Worm (Caenorhabditis elegans): ENCODE results near the gene gtf-2H1.

Gene gtf-2H1

ce11 chrIV:231673-232072 lies at the start of gene gtf-2H1:
TSS of gene gtf-2H1 (minus strand) at chrIV:231773.
- TF ChIP-seq unc-62 (GFP tag; optimal IDR thresholded peaks at IDR 0.05) (no peak), dox-1 (GFP tag; IDR thresholded peaks at IDR 0.05) (no peak), nhr-90 (tag; optimal IDR thresholded peaks at IDR 0.05) (no peak), snpc-1.3 (tag; optimal IDR thresholded peaks at IDR 0.05; ENCODE audit: insufficient read depth) (no peak), snpc-4 (GFP tag; optimal IDR thresholded peaks at IDR 0.05) (no peak), snpc-4 (tag; optimal IDR thresholded peaks at IDR 0.05) (no peak), attf-3 (GFP tag; conservative IDR thresholded peaks at IDR 0.05) (no peak), ztf-22 (GFP tag; optimal IDR thresholded peaks at IDR 0.05) (no peak), ccch-3 (GFP tag; optimal IDR thresholded peaks at IDR 0.05) (no peak), zim-3 (tag; optimal IDR thresholded peaks at IDR 0.05) (no peak), efl-1 (GFP tag; optimal IDR thresholded peaks at IDR 0.05) (no peak), T07F8.4 (tag; optimal IDR thresholded peaks at IDR 0.05) (no peak), T26A5.8 (tag; optimal IDR thresholded peaks at IDR 0.05) (no peak), rcor-1 (GFP tag; IDR thresholded peaks at IDR 0.05) (no peak), zfh-2 (GFP tag; conservative IDR thresholded peaks at IDR 0.05) (no peak)

ce11 chrIV:281247-281646 lies 49.7 kb upstream of the gtf-2H1 start:
- peak; percentile 68; the same call in 1 of the 2 replicates for TF ChIP-seq egrh-3 (GFP tag; IDR thresholded peaks at IDR 0.05)
- 0 out of 2 replicates have a peak, but pooled peaks have one; percentile 13 for TF ChIP-seq Y53G8AR.9 (GFP tag; conservative IDR thresholded peaks at IDR 0.05)
- TF ChIP-seq F33H1.4 (GFP tag; IDR thresholded peaks at IDR 0.05): peak; percentile 46
- TF ChIP-seq hmg-1.2 (GFP tag; IDR thresholded peaks at IDR 0.05): 0 out of 2 replicates have a peak, but pooled peaks have one; percentile 9
- peak; percentile 16; the same call in 1 of the 2 replicates for TF ChIP-seq dox-1 (GFP tag; IDR thresholded peaks at IDR 0.05)

ce11 chrIV:278284-278683 lies 46.7 kb upstream of the gtf-2H1 start:
- no peak for TF ChIP-seq rec-8 (tag; optimal IDR thresholded peaks at IDR 0.05)
- no peak for TF ChIP-seq lsl-1 (GFP tag; optimal IDR thresholded peaks at IDR 0.05)
- no peak for TF ChIP-seq egl-18 (GFP tag; IDR thresholded peaks at IDR 0.05)
- TF ChIP-seq madf-6 (GFP tag; IDR thresholded peaks at IDR 0.05): no peak
- TF ChIP-seq ztf-25 (GFP tag; IDR thresholded peaks at IDR 0.05): no peak
- no peak for TF ChIP-seq Y79H2A.3 (GFP tag; conservative IDR thresholded peaks at IDR 0.05)
- no peak for TF ChIP-seq ceh-40 (GFP tag; IDR thresholded peaks at IDR 0.05)
- TF ChIP-seq F39B2.1 (GFP tag; IDR thresholded peaks at IDR 0.05): no peak
- TF ChIP-seq B0019.2 (GFP tag; conservative IDR thresholded peaks at IDR 0.05): no peak
- no peak for TF ChIP-seq Y53G8AR.9 (GFP tag; conservative IDR thresholded peaks at IDR 0.05)

ce11 chrIV:275146-275545 lies 43.6 kb upstream of the gtf-2H1 start:
- TF ChIP-seq nhr-80 (tag; optimal IDR thresholded peaks at IDR 0.05): peak; percentile 15
- TF ChIP-seq athp-1 (tag; optimal IDR thresholded peaks at IDR 0.05): no peak

- TF ChIP-seq ztf-22 (GFP tag; optimal IDR thresholded peaks at IDR 0.05): peak; percentile 22
- peak in 1 of 2 experiments; percentile 24 for TF ChIP-seq let-607 (tag; optimal IDR thresholded peaks at IDR 0.05)
- peak; percentile 65 for TF ChIP-seq attf-5 (GFP tag; optimal IDR thresholded peaks at IDR 0.05)
- peak; percentile 55 for TF ChIP-seq lin-40 (tag; optimal IDR thresholded peaks at IDR 0.05)
- TF ChIP-seq hmg-1.2 (GFP tag; IDR thresholded peaks at IDR 0.05): peak; percentile 40; the same call in 1 of the 2 replicates
- no peak for TF ChIP-seq ceh-79 (tag; optimal IDR thresholded peaks at IDR 0.05)
- no peak for TF ChIP-seq bed-2 (GFP tag; IDR thresholded peaks at IDR 0.05)
- TF ChIP-seq atf-7 (tag; optimal IDR thresholded peaks at IDR 0.05): peak; percentile 65
- TF ChIP-seq lin-54 (GFP tag; optimal IDR thresholded peaks at IDR 0.05): peak; percentile 11
- TF ChIP-seq snpc-4 (GFP tag; optimal IDR thresholded peaks at IDR 0.05): no peak
- TF ChIP-seq snpc-4 (tag; optimal IDR thresholded peaks at IDR 0.05): peak in 1 of 4 experiments; percentile 11
- TF ChIP-seq tbp1 (GFP tag; optimal IDR thresholded peaks at IDR 0.05): peak; percentile 44
- no peak for TF ChIP-seq Y56A3A.18 (GFP tag; IDR thresholded peaks at IDR 0.05)
- no peak for TF ChIP-seq ztf-28 (GFP tag; IDR thresholded peaks at IDR 0.05)
- no peak for TF ChIP-seq pha-4 (tag; optimal IDR thresholded peaks at IDR 0.05)
- peak; percentile 95 for TF ChIP-seq nhr-80 (tag; optimal IDR thresholded peaks at IDR 0.05)
Measured at ce11 chrIV:274185-274584, 42.6 kb upstream of the gtf-2H1 start, which contains the start of gene sma-10. TSS of gene sma-10 (plus strand) at chrIV:274420.

Data from whole organism, young adult.